Fruit fly (Drosophila melanogaster) whole organism, pupa: ENCODE results near the gene fw.

Experiments used
- CG14655 ChIP-seq: fragments of 200-800 bp; sonication (Bioruptor generic); optimal IDR thresholded peaks from 3 replicates; lab custom pipeline; 2017; ENCODE audit warnings: mild to moderate bottlenecking, missing biosample characterization, missing genetic modification reagents, missing genetic modification characterization
- CG32121 ChIP-seq: fragments of 200-800 bp; sonication (Bioruptor generic); IDR thresholded peaks from 2 replicates; pipeline ENCODE4 v1.3.6; 2022; ENCODE audit warnings: missing biosample characterization, missing genetic modification characterization
- CG34367 ChIP-seq: fragments of 200-800 bp; sonication (Bioruptor generic); optimal IDR thresholded peaks from 2 replicates; lab custom pipeline; 2018; ENCODE audit warnings: missing biosample characterization, mild to moderate bottlenecking, missing genetic modification characterization
- CG4496 ChIP-seq: fragments of 200-800 bp; sonication (Bioruptor generic); IDR thresholded peaks from 3 replicates; pipeline ENCODE4 v1.3.6; 2022; ENCODE audit warnings: missing biosample characterization, missing genetic modification characterization
- CG8159 ChIP-seq: fragments of 200-800 bp; sonication (Bioruptor generic); optimal IDR thresholded peaks from 3 replicates; lab custom pipeline; 2018; ENCODE audit warnings: missing biosample characterization, mild to moderate bottlenecking, missing genetic modification characterization, moderate library complexity
- CG8301 ChIP-seq: fragments of 200-800 bp; sonication (Bioruptor generic); optimal IDR thresholded peaks from 2 replicates; lab custom pipeline; 2018; ENCODE audit warnings: missing biosample characterization, mild to moderate bottlenecking, missing genetic modification characterization
- CG9948 ChIP-seq: fragments of 200-800 bp; sonication (Bioruptor generic); optimal IDR thresholded peaks from 2 replicates; lab custom pipeline; 2018; ENCODE audit warnings: missing biosample characterization, mild to moderate bottlenecking, missing genetic modification characterization, moderate library complexity
- D1 ChIP-seq: fragments of 200-800 bp; sonication (Bioruptor generic); optimal IDR thresholded peaks from 2 replicates; lab custom pipeline; 2018; ENCODE audit warnings: missing biosample characterization, mild to moderate bottlenecking, missing genetic modification characterization, moderate library complexity
- EcR ChIP-seq: fragments of 200-800 bp; sonication (Bioruptor generic); optimal IDR thresholded peaks from 3 replicates; lab custom pipeline; 2019; ENCODE audit warnings: missing biosample characterization, missing genetic modification characterization, mild to moderate bottlenecking, moderate library complexity, missing genetic modification reagents
- Ets98B ChIP-seq: fragments of 200-800 bp; sonication (Bioruptor generic); IDR thresholded peaks from 2 replicates; pipeline ENCODE4 v1.3.6; 2022; ENCODE audit warnings: missing biosample characterization, missing genetic modification characterization
- Pif1A ChIP-seq: fragments of 200-800 bp; sonication (Bioruptor generic); optimal IDR thresholded peaks from 3 replicates; lab custom pipeline; 2016; ENCODE audit warnings: missing biosample characterization, missing genetic modification characterization
- Pif1B ChIP-seq: fragments of 200-800 bp; sonication (Bioruptor generic); optimal IDR thresholded peaks from 3 replicates; lab custom pipeline; 2016; ENCODE audit warnings: missing biosample characterization, missing genetic modification characterization
- rn ChIP-seq: fragments of 200-800 bp; sonication (Bioruptor generic); IDR thresholded peaks from 2 replicates; pipeline ENCODE4 v1.3.6; 2022; ENCODE audit warnings: missing biosample characterization, missing genetic modification characterization

DNA sequence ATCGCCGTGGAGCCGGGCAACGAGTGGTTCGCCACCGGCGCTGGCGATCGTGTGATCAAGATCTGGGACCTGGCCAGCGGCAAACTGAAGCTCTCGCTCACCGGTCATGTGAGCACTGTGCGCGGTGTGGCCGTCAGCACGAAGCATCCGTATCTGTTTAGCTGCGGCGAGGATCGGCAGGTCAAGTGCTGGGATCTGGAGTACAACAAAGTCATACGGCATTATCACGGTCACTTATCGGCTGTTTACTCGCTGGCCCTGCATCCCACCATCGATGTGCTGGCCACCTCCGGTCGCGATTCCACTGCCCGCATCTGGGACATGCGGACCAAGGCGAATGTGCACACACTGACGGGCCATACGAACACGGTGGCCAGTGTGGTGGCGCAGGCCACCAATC, 18.0 kb upstream of the fw start:
- TF ChIP-seq CG8301 (tag; lab: Kevin White, UChicago) (no peak), CG32121 (GFP tag; lab: Robert Waterston, UW) (no peak), Pif1A (GFP tag; lab: Kevin White, UChicago) (no peak), EcR (GFP tag; lab: Kevin White, UChicago) (no peak), CG34367 (no peak), D1 (tag; lab: Kevin White, UChicago) (no peak), CG4496 (GFP tag; lab: Robert Waterston, UW) (no peak), CG14655 (no peak), rn (GFP tag; lab: Robert Waterston, UW) (no peak), Ets98B (GFP tag; lab: Robert Waterston, UW) (no peak), CG8159 (tag; lab: Kevin White, UChicago) (no peak), Pif1B (GFP tag; lab: Kevin White, UChicago) (no peak), CG9948 (tag; lab: Kevin White, UChicago) (no peak)
